Fruit fly (Drosophila melanogaster) whole organism, embryonic: ENCODE data around the gene Ac76E.

Experiments used
- BtbVII ChIP-seq: fragments of 200-800 bp; sonication (Bioruptor generic); optimal IDR thresholded peaks from 3 replicates; lab custom pipeline; 2017; ENCODE audit warnings: missing biosample characterization, mild to moderate bottlenecking, missing genetic modification characterization
- CG1024 ChIP-seq: fragments of 200-800 bp; sonication (Bioruptor generic); IDR thresholded peaks from 2 replicates; pipeline ENCODE4 v1.3.6; 2022; ENCODE audit warnings: missing biosample characterization, missing genetic modification characterization
- CG10431 ChIP-seq: fragments of 200-800 bp; sonication (Bioruptor generic); optimal IDR thresholded peaks from 3 replicates; lab custom pipeline; 2018; ENCODE audit warnings: missing biosample characterization, mild to moderate bottlenecking, missing genetic modification characterization
- CG10543 ChIP-seq: fragments of 200-800 bp; sonication (Bioruptor generic); optimal IDR thresholded peaks from 3 replicates; lab custom pipeline; 2017; ENCODE audit warnings: missing biosample characterization, mild to moderate bottlenecking, missing genetic modification characterization, moderate library complexity
- CG10565 ChIP-seq: fragments of 200-800 bp; sonication (Bioruptor generic); optimal IDR thresholded peaks from 3 replicates; lab custom pipeline; 2016; ENCODE audit warnings: missing biosample characterization, mild to moderate bottlenecking, missing genetic modification characterization
- CG11093 ChIP-seq: fragments of 200-800 bp; sonication (Bioruptor generic); IDR thresholded peaks from 3 replicates; pipeline ENCODE4 v1.3.6; 2022; ENCODE audit warnings: missing biosample characterization, missing genetic modification characterization
- CG12299 ChIP-seq: fragments of 200-800 bp; sonication (Bioruptor generic); optimal IDR thresholded peaks from 2 replicates; lab custom pipeline; 2018; ENCODE audit warnings: missing biosample characterization, mild to moderate bottlenecking, missing genetic modification characterization
- CG16779 ChIP-seq: fragments of 200-800 bp; sonication (Bioruptor generic); IDR thresholded peaks from 2 replicates; pipeline ENCODE4 v1.3.6; 2022; ENCODE audit warnings: missing biosample characterization, missing genetic modification characterization
- CG16815 ChIP-seq: fragments of 200-800 bp; sonication (Bioruptor generic); optimal IDR thresholded peaks from 3 replicates; lab custom pipeline; 2017; ENCODE audit warnings: missing biosample characterization, mild to moderate bottlenecking, missing genetic modification characterization
- CG17829 ChIP-seq: fragments of 200-800 bp; optimal IDR thresholded peaks from 2 replicates; lab custom pipeline; 2019; ENCODE audit warnings: missing biosample characterization, mild to moderate bottlenecking, missing genetic modification characterization, moderate library complexity
- CG33213 ChIP-seq: fragments of 200-800 bp; sonication (Bioruptor generic); optimal IDR thresholded peaks from 3 replicates; lab custom pipeline; 2016; ENCODE audit warnings: missing biosample characterization, missing genetic modification characterization
- CG3407 ChIP-seq: fragments of 200-800 bp; sonication (Bioruptor generic); optimal IDR thresholded peaks from 2 replicates; lab custom pipeline; 2018; ENCODE audit warnings: missing biosample characterization, mild to moderate bottlenecking, missing genetic modification characterization
- CG34422 ChIP-seq: fragments of 200-800 bp; sonication (Bioruptor generic); IDR thresholded peaks from 3 replicates; pipeline ENCODE4 v1.3.6; 2022; ENCODE audit warnings: missing biosample characterization, missing genetic modification characterization
- CG4404 ChIP-seq: fragments of 200-800 bp; sonication (Bioruptor generic); IDR thresholded peaks from 2 replicates; pipeline ENCODE4 v1.3.6; 2022; ENCODE audit warnings: missing biosample characterization, missing genetic modification characterization
- CG4820 ChIP-seq: fragments of 200-800 bp; sonication (Bioruptor generic); optimal IDR thresholded peaks from 3 replicates; lab custom pipeline; 2016; ENCODE audit warnings: missing biosample characterization, missing genetic modification characterization
- CG6175 ChIP-seq: fragments of 200-800 bp; sonication (Bioruptor generic); IDR thresholded peaks from 3 replicates; pipeline ENCODE4 v1.3.6; 2022; ENCODE audit warnings: missing biosample characterization, missing genetic modification characterization
- CG7963 ChIP-seq: fragments of 200-800 bp; sonication (Bioruptor generic); IDR thresholded peaks from 3 replicates; pipeline ENCODE4 v1.3.6; 2022; ENCODE audit warnings: missing biosample characterization, missing genetic modification characterization; ENCODE audit not compliant: partially characterized antibody
- CG9215 ChIP-seq: fragments of 200-800 bp; sonication (Bioruptor generic); IDR thresholded peaks from 2 replicates; pipeline ENCODE4 v1.3.6; 2022; ENCODE audit warnings: missing biosample characterization, missing genetic modification characterization
- CG9817 ChIP-seq: fragments of 200-800 bp; sonication (Bioruptor generic); optimal IDR thresholded peaks from 2 replicates; lab custom pipeline; 2018; ENCODE audit warnings: missing biosample characterization, mild to moderate bottlenecking, missing genetic modification characterization, moderate library complexity
- CkIIα-i1 ChIP-seq: fragments of 200-800 bp; sonication (Bioruptor generic); IDR thresholded peaks from 2 replicates; pipeline ENCODE4 v1.3.6; 2022; ENCODE audit warnings: missing biosample characterization, missing genetic modification characterization
- Dbx ChIP-seq: fragments of 200-800 bp; sonication (Bioruptor generic); IDR thresholded peaks from 3 replicates; pipeline ENCODE4 v1.3.6; 2022; ENCODE audit warnings: missing biosample characterization, missing genetic modification characterization
- Dip3 ChIP-seq: fragments of 200-800 bp; sonication (Bioruptor generic); optimal IDR thresholded peaks from 3 replicates; lab custom pipeline; 2016; ENCODE audit warnings: missing biosample characterization, missing genetic modification characterization
- Doc3 ChIP-seq: fragments of 200-800 bp; sonication (Bioruptor generic); IDR thresholded peaks from 3 replicates; pipeline ENCODE4 v1.3.6; 2022; ENCODE audit warnings: missing biosample characterization, missing genetic modification characterization; ENCODE audit not compliant: partially characterized antibody
- E2f1 ChIP-seq: fragments of 200-800 bp; sonication (Bioruptor generic); IDR thresholded peaks from 2 replicates; pipeline ENCODE4 v1.3.6; 2022; ENCODE audit warnings: missing biosample characterization, missing genetic modification characterization
- E2f2 ChIP-seq: fragments of 200-800 bp; sonication (Bioruptor generic); IDR thresholded peaks from 2 replicates; pipeline ENCODE4 v1.3.6; 2022; ENCODE audit warnings: missing biosample characterization, missing genetic modification characterization
- Elba2 ChIP-seq: fragments of 200-800 bp; sonication (Bioruptor generic); optimal IDR thresholded peaks from 3 replicates; lab custom pipeline; 2016; ENCODE audit warnings: missing biosample characterization, missing genetic modification characterization
- Fer1 ChIP-seq: fragments of 200-800 bp; sonication (Bioruptor generic); optimal IDR thresholded peaks from 2 replicates; lab custom pipeline; 2017; ENCODE audit warnings: missing biosample characterization, mild to moderate bottlenecking, missing genetic modification characterization
- Fer2 ChIP-seq: fragments of 200-800 bp; sonication (Bioruptor generic); optimal IDR thresholded peaks from 2 replicates; lab custom pipeline; 2018; ENCODE audit warnings: missing biosample characterization, mild to moderate bottlenecking, missing genetic modification characterization, moderate library complexity
- MBD-R2 ChIP-seq: fragments of 200-800 bp; sonication (Bioruptor generic); IDR thresholded peaks from 2 replicates; pipeline ENCODE4 v1.3.6; 2022; ENCODE audit warnings: missing biosample characterization, missing genetic modification characterization
- NC2α ChIP-seq: fragments of 200-800 bp; sonication (Bioruptor generic); optimal IDR thresholded peaks from 2 replicates; lab custom pipeline; 2016; ENCODE audit warnings: missing biosample characterization, missing genetic modification characterization
- NfI ChIP-seq: fragments of 200-800 bp; sonication (Bioruptor generic); optimal IDR thresholded peaks from 3 replicates; lab custom pipeline; 2018; ENCODE audit warnings: missing biosample characterization, mild to moderate bottlenecking, missing genetic modification characterization, moderate library complexity
- Pdp1 ChIP-seq, 2 experiments: fragments of 200-800 bp; sonication (Bioruptor generic); optimal IDR thresholded peaks; 3 replicates each; lab custom pipeline; 2016; ENCODE audit warnings: missing biosample characterization in 2 of 2, missing genetic modification characterization in 2 of 2, mild to moderate bottlenecking in 1 of 2, moderate library complexity in 1 of 2
- Taf1 ChIP-seq: fragments of 200-800 bp; sonication (Bioruptor generic); IDR thresholded peaks from 2 replicates; pipeline ENCODE4 v1.3.6; 2022; ENCODE audit warnings: missing biosample characterization, missing genetic modification characterization
- Xrp1 ChIP-seq: fragments of 200-800 bp; sonication (Bioruptor generic); IDR thresholded peaks from 2 replicates; pipeline ENCODE4 v1.3.6; 2022; ENCODE audit warnings: missing biosample characterization, missing genetic modification characterization
- ac ChIP-seq: fragments of 200-800 bp; sonication (Bioruptor generic); optimal IDR thresholded peaks from 3 replicates; lab custom pipeline; 2017; ENCODE audit warnings: missing biosample characterization, mild to moderate bottlenecking, missing genetic modification characterization
- ara ChIP-seq: fragments of 200-800 bp; sonication (Bioruptor generic); IDR thresholded peaks from 2 replicates; pipeline ENCODE4 v1.3.6; 2022; ENCODE audit warnings: missing biosample characterization, missing genetic modification characterization
- corto ChIP-seq: fragments of 200-800 bp; sonication (Bioruptor generic); optimal IDR thresholded peaks from 2 replicates; lab custom pipeline; 2016; ENCODE audit warnings: missing biosample characterization, mild to moderate bottlenecking, missing genetic modification characterization, moderate library complexity
- crp ChIP-seq, 2 experiments: fragments of 200-800 bp; sonication (Bioruptor generic); optimal IDR thresholded peaks; 2 replicates in 1 of 2; 3 replicates in 1 of 2; lab custom pipeline; 2017; ENCODE audit warnings: missing biosample characterization in 2 of 2, missing genetic modification characterization in 2 of 2, mild to moderate bottlenecking in 1 of 2, moderate library complexity in 1 of 2
- dpn ChIP-seq, 2 experiments: fragments of 200-800 bp; sonication (Bioruptor generic); optimal IDR thresholded peaks; 3 replicates each; lab custom pipeline; 2016; ENCODE audit warnings: missing biosample characterization in 2 of 2, missing genetic modification characterization in 2 of 2
- emc ChIP-seq: fragments of 200-800 bp; sonication (Bioruptor generic); optimal IDR thresholded peaks from 2 replicates; lab custom pipeline; 2016; ENCODE audit warnings: missing biosample characterization, missing genetic modification characterization
- ftz-f1 ChIP-seq: fragments of 200-800 bp; sonication (Bioruptor generic); optimal IDR thresholded peaks from 2 replicates; lab custom pipeline; 2016; ENCODE audit warnings: missing biosample characterization, missing genetic modification characterization
- ind ChIP-seq: fragments of 200-800 bp; sonication (Bioruptor generic); optimal IDR thresholded peaks from 3 replicates; lab custom pipeline; 2016; ENCODE audit warnings: missing biosample characterization, missing genetic modification characterization
- kay ChIP-seq: fragments of 200-800 bp; sonication (Bioruptor generic); optimal IDR thresholded peaks from 2 replicates; lab custom pipeline; 2016; ENCODE audit warnings: missing biosample characterization, missing genetic modification characterization
- oc ChIP-seq: fragments of 200-800 bp; sonication (Bioruptor generic); optimal IDR thresholded peaks from 2 replicates; lab custom pipeline; 2018; ENCODE audit warnings: missing biosample characterization, mild to moderate bottlenecking, missing genetic modification characterization, moderate library complexity
- peb ChIP-seq: fragments of 200-800 bp; sonication (Bioruptor generic); IDR thresholded peaks from 2 replicates; pipeline ENCODE4 v1.3.6; 2022; ENCODE audit warnings: missing biosample characterization, missing genetic modification characterization
- phol ChIP-seq: fragments of 200-800 bp; sonication (Bioruptor generic); optimal IDR thresholded peaks from 3 replicates; lab custom pipeline; 2018; ENCODE audit warnings: missing biosample characterization, mild to moderate bottlenecking, missing genetic modification characterization, moderate library complexity
- ro ChIP-seq: fragments of 200-800 bp; sonication (Bioruptor generic); IDR thresholded peaks from 2 replicates; pipeline ENCODE4 v1.3.6; 2022; ENCODE audit warnings: missing biosample characterization, missing genetic modification characterization
- sens ChIP-seq: fragments of 200-800 bp; sonication (Bioruptor generic); peaks from one replicate; lab custom pipeline; 2016; ENCODE audit warnings: missing biosample characterization, missing genetic modification characterization
- ssp ChIP-seq: fragments of 200-800 bp; sonication (Bioruptor generic); IDR thresholded peaks from 2 replicates; pipeline ENCODE4 v1.3.6; 2022; ENCODE audit warnings: missing biosample characterization, missing genetic modification characterization
- tll ChIP-seq, 2 experiments: fragments of 200-800 bp in 1 of 2; fragments of >200 bp in 1 of 2; sonication (Bioruptor generic) in 1 of 2; optimal IDR thresholded peaks; 2 replicates each; lab custom pipeline; 2017 to 2019; ENCODE audit warnings: missing biosample characterization in 2 of 2, missing genetic modification characterization in 2 of 2, mild to moderate bottlenecking in 1 of 2, moderate library complexity in 1 of 2
- vfl ChIP-seq: fragments of 200-800 bp; sonication (Bioruptor generic); optimal IDR thresholded peaks from 2 replicates; lab custom pipeline; 2016; ENCODE audit warnings: missing biosample characterization, missing genetic modification characterization

Gene Ac76E

DNA sequence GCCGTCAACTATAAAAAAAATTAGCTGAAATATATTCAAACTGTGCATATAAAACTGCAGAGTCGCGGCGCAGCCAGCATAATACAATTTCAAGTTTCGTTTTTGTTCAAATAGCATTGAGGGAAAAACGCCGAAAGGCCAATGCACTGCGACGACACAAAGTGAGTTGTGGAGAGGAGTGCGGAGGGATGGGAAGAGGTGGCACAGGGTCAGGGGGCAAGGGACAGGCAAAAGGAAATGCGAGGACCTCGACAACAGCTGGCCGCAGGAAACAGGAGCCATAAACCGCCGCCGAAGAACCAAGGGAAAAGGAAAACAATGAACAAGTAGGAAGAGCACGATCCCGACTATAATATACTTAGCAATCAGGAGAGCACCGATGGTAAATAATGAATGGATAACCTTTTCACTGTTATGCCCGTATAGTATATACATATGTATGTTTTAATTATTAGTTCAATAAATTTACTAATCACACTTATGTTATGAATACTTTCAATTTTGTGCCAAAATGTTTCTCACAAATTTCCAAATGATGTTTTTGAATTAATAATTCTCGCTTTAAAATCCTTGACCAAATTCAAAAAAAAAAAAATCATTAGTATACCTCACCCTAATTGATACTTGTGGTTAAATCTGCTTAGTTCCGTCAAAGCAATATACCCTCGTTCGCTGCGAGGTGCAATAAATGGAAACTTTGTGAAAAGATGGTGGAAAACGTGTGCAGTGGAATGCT lies 40.4 kb upstream of the Ac76E start (continued):
- TF ChIP-seq CG11093 (GFP tag; lab: Robert Waterston, UW) (no peak), CG34422 (no peak), Dbx (GFP tag; lab: Robert Waterston, UW) (no peak), CG10565 (GFP tag; lab: Kevin White, UChicago) (no peak), Elba2 (GFP tag; lab: Kevin White, UChicago) (no peak), CG17829 (peak; percentile 22), E2f1 (no peak), CG10543 (GFP tag; lab: Kevin White, UChicago) (no peak), Doc3 (GFP tag; lab: Robert Waterston, UW) (no peak), Xrp1 (GFP tag; lab: Robert Waterston, UW) (no peak), sens (GFP tag; lab: Kevin White, UChicago) (peak; percentile 90), ssp (GFP tag; lab: Robert Waterston, UW) (no peak), CG3407 (GFP tag; lab: Kevin White, UChicago) (no peak), Taf1 (no peak), CG6175 (GFP tag; lab: Robert Waterston, UW) (no peak), vfl (GFP tag; lab: Kevin White, UChicago) (no peak), ac (peak; percentile 68), corto (GFP tag; lab: Kevin White, UChicago) (no peak), CG16815 (peak; percentile 44), emc (GFP tag; lab: Kevin White, UChicago) (no peak), Pdp1 (GFP tag; optimal IDR thresholded peaks at IDR 0.05; lab: Kevin White, UChicago) (no peak), CG16779 (GFP tag; lab: Robert Waterston, UW) (no peak), CG4404 (GFP tag; lab: Robert Waterston, UW) (no peak), dpn (GFP tag; optimal IDR thresholded peaks at IDR 0.05; lab: Kevin White, UChicago) (peak in 1 of 2 experiments; percentile 31), ro (GFP tag; lab: Robert Waterston, UW) (no peak), CG1024 (no peak), CG7963 (GFP tag; lab: Robert Waterston, UW) (no peak), tll (GFP tag; optimal IDR thresholded peaks at IDR 0.05; lab: Kevin White, UChicago) (no peak), NfI (GFP tag; lab: Kevin White, UChicago) (no peak), oc (tag; lab: Kevin White, UChicago) (no peak), CG9817 (tag; lab: Kevin White, UChicago) (no peak), MBD-R2 (GFP tag; lab: Robert Waterston, UW) (no peak), ara (GFP tag; lab: Robert Waterston, UW) (0 out of 2 replicates have a peak, but pooled peaks have one; percentile 31), ind (GFP tag; lab: Kevin White, UChicago) (peak; percentile 9), CG4820 (GFP tag; lab: Kevin White, UChicago) (peak; percentile 1), CG12299 (no peak), BtbVII (no peak), CG33213 (GFP tag; lab: Kevin White, UChicago) (no peak), peb (GFP tag; lab: Robert Waterston, UW) (no peak), Dip3 (GFP tag; lab: Kevin White, UChicago) (no peak), E2f2 (no peak), ftz-f1 (GFP tag; lab: Kevin White, UChicago) (no peak), Fer1 (GFP tag; lab: Kevin White, UChicago) (no peak), crp (GFP tag; optimal IDR thresholded peaks at IDR 0.05; lab: Kevin White, UChicago) (no peak), Fer2 (tag; lab: Kevin White, UChicago) (no peak), CkIIα-i1 (GFP tag; lab: Robert Waterston, UW) (no peak), phol (tag; lab: Kevin White, UChicago) (peak; percentile 77), CG9215 (GFP tag; lab: Robert Waterston, UW) (no peak), kay (no peak), NC2α (GFP tag; lab: Kevin White, UChicago) (no peak), CG10431 (no peak)
